Fruit fly (Drosophila melanogaster): ENCODE data around the gene Srg3.

Srg3 gene

dm6 chr3L:9417288-9417687 is 25.7 kb upstream of the Srg3 start, which contains the start of gene CG3982:
CG3982 (minus strand) TSS chr3L:9417388.
- TF ChIP-seq Hnf4 (GFP tag; optimal IDR thresholded peaks at IDR 0.05) (no peak), Jra (GFP tag; optimal IDR thresholded peaks at IDR 0.05) (no peak), Hr78 (GFP tag; optimal IDR thresholded peaks at IDR 0.05) (no peak), Mio (GFP tag; optimal IDR thresholded peaks at IDR 0.05) (no peak), ey (GFP tag; optimal IDR thresholded peaks at IDR 0.05) (no peak), pan (optimal IDR thresholded peaks at IDR 0.05) (no peak), Abd-B (GFP tag; optimal IDR thresholded peaks at IDR 0.05) (no peak), Dfd (GFP tag; optimal IDR thresholded peaks at IDR 0.05) (no peak), usp (GFP tag; optimal IDR thresholded peaks at IDR 0.05) (no peak), Myc (optimal IDR thresholded peaks at IDR 0.05) (no peak), lola (GFP tag; optimal IDR thresholded peaks at IDR 0.05) (no peak), CG32264 (GFP tag; optimal IDR thresholded peaks at IDR 0.05) (no peak), brk (GFP tag; optimal IDR thresholded peaks at IDR 0.05) (no peak), HLH106 (tag; optimal IDR thresholded peaks at IDR 0.05) (no peak), dsf (GFP tag; optimal IDR thresholded peaks at IDR 0.05; ENCODE audit: borderline replicate concordance) (no peak)

- no peak for TF ChIP-seq foxo (GFP tag; optimal IDR thresholded peaks at IDR 0.05)
- peak; percentile 37 for TF ChIP-seq h (GFP tag; optimal IDR thresholded peaks at IDR 0.05)
Measured at dm6 chr3L:9419328-9419727, 23.7 kb upstream of the Srg3 start.

- TF ChIP-seq Myc (optimal IDR thresholded peaks at IDR 0.05) (no peak), Mio (GFP tag; optimal IDR thresholded peaks at IDR 0.05) (peak; percentile 27), Jra (GFP tag; optimal IDR thresholded peaks at IDR 0.05) (peak; percentile 88), jim (GFP tag; optimal IDR thresholded peaks at IDR 0.05) (no peak), CrebA (GFP tag; optimal IDR thresholded peaks at IDR 0.05; ENCODE audit: borderline replicate concordance) (no peak), psq (GFP tag; optimal IDR thresholded peaks at IDR 0.05) (peak; percentile 86), dmrt93B (GFP tag; optimal IDR thresholded peaks at IDR 0.05) (peak; percentile 80), sv (GFP tag; optimal IDR thresholded peaks at IDR 0.05) (no peak), OdsH (GFP tag; optimal IDR thresholded peaks at IDR 0.05) (peak; percentile 90), CG32264 (GFP tag; optimal IDR thresholded peaks at IDR 0.05) (peak; percentile 86), h (GFP tag; optimal IDR thresholded peaks at IDR 0.05) (peak; percentile 90), Vsx2 (GFP tag; optimal IDR thresholded peaks at IDR 0.05; ENCODE audit: partially characterized antibody) (no peak), brk (GFP tag; optimal IDR thresholded peaks at IDR 0.05) (peak; percentile 38), Abd-B (GFP tag; optimal IDR thresholded peaks at IDR 0.05) (no peak), tai (GFP tag; optimal IDR thresholded peaks at IDR 0.05) (peak; percentile 78), fru (GFP tag; optimal IDR thresholded peaks at IDR 0.05) (peak; percentile 94), Dif (GFP tag; optimal IDR thresholded peaks at IDR 0.05; ENCODE audit: partially characterized antibody) (no peak), ey (GFP tag; optimal IDR thresholded peaks at IDR 0.05) (peak; percentile 93), Dfd (GFP tag; optimal IDR thresholded peaks at IDR 0.05) (no peak), Sp1 (GFP tag; optimal IDR thresholded peaks at IDR 0.05) (peak; percentile 90), dsf (GFP tag; optimal IDR thresholded peaks at IDR 0.05; ENCODE audit: borderline replicate concordance) (peak; percentile 27), foxo (GFP tag; optimal IDR thresholded peaks at IDR 0.05) (peak; percentile 60 to 92), woc (GFP tag; optimal IDR thresholded peaks at IDR 0.05) (peak; percentile 77), N (GFP tag; optimal IDR thresholded peaks at IDR 0.05) (no peak), Rel (GFP tag; optimal IDR thresholded peaks at IDR 0.05) (peak; percentile 46), Rel (tag; optimal IDR thresholded peaks at IDR 0.05) (peak; percentile 66), Hr78 (GFP tag; optimal IDR thresholded peaks at IDR 0.05) (no peak), Hnf4 (GFP tag; optimal IDR thresholded peaks at IDR 0.05) (peak; percentile 87), dl (GFP tag; optimal IDR thresholded peaks at IDR 0.05; ENCODE audit: insufficient read depth in 1 of 2, partially characterized antibody in 2 of 2) (no peak), lola (GFP tag; optimal IDR thresholded peaks at IDR 0.05) (no peak), br (GFP tag; optimal IDR thresholded peaks at IDR 0.05) (peak; percentile 95), usp (GFP tag; optimal IDR thresholded peaks at IDR 0.05) (no peak), HLH106 (tag; optimal IDR thresholded peaks at IDR 0.05) (peak; percentile 91), GATAd (GFP tag; optimal IDR thresholded peaks at IDR 0.05) (peak; percentile 12), rgr (GFP tag; optimal IDR thresholded peaks at IDR 0.05) (peak; percentile 88), Hr83 (GFP tag; optimal IDR thresholded peaks at IDR 0.05; ENCODE audit: poor library complexity, severe bottlenecking) (no peak), CG9705 (GFP tag; optimal IDR thresholded peaks at IDR 0.05) (peak; percentile 62), pan (optimal IDR thresholded peaks at IDR 0.05) (no peak), sage (GFP tag; optimal IDR thresholded peaks at IDR 0.05) (peak; percentile 71)
Measured at dm6 chr3L:9420054-9420818, 22.8 kb upstream of the Srg3 start.

All from whole organism, wandering third instar larva.